Fruit fly (Drosophila melanogaster) ovary, adult (tissue): ENCODE results near the gene CG6569.

Experiments
- CG17801 ChIP-seq: fragments of 200-800 bp; optimal IDR thresholded peaks from 2 replicates; lab custom pipeline; 2019; ENCODE audit warnings: missing biosample characterization, mild to moderate bottlenecking, missing genetic modification characterization, moderate library complexity; ENCODE audit not compliant: partially characterized antibody

The CG6569 gene

dm6 chr3R:21835388-21836200, 32.1 kb downstream of the CG6569 start:
- no peak for TF ChIP-seq CG17801

- no peak for TF ChIP-seq CG17801
Observed at dm6 chr3R:21834234-21835070, 33.3 kb downstream of the CG6569 start.

DNA sequence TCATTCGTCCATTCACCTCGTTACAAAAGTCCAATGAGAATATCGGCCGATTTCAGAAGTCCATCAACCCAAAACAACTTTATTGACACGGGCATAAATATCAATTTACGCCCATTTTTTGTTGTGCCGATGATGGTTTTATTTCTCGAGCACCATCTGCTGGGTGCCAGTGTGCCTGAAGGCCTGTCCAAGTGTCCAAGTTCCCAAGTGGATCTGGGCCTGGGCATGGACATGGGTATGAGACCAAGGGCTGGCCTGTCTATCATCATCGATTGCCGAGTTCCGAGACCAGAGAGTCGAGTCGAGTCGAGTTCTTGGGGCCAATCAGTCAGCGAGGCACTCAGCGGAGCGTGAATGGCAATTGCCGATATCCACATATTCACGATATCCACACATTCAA, 35.5 kb downstream of the CG6569 start, which contains the start of gene Gr93a:
Gr93a (plus strand) TSS at position 301 of the 400 bp plus-strand sequence.
- TF ChIP-seq CG17801 = no peak

DNA sequence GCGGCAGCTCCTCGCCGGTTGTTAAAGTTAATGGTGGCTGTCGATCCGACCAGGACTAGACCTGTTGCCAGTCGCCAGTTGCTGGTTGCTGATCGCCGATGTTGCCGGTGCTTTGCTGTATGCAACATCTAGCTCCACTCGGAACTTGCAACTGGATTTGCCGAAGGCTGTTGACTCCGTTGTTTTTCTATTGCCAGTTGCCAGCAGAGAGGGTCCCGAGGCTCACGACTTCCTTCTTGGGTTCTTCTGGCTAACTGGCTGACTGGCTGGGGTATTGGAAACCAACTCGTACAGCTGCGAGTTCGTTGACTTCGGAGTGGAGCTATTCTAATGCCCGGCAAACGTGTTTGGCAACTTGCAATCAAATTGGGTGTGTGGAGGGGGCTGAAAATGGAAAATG, 36.7 kb downstream of the CG6569 start:
- TF ChIP-seq CG17801 = no peak

dm6 chr3R:21830303-21830707, 37.4 kb downstream of the CG6569 start:
- TF ChIP-seq CG17801 = no peak

DNA sequence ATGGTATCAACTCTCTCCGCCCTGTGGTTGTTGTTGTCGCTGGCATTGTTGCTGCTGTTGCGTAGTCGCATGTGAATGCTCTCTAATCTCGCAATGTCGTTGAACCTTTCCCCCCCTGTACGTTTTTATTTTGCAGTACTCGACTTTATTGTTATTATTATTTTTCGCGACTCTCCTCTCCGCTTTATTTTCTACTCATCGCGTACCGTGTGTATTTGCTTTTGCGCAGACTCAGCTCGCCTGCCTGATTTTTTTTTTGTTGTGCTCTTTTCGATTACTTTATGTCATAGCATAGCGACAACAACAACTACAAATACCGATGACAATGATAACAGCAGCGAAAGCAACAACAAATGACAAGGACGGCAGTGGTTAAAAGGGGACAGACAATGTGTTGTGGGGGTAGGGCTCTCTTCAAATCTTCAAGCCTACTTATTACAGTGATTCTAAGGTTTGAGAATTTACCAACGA, 38.2 kb downstream of the CG6569 start:
- no peak for TF ChIP-seq CG17801

- TF ChIP-seq CG17801 = no peak
Observed at dm6 chr3R:21828785-21829486, 38.8 kb downstream of the CG6569 start.

- no peak for TF ChIP-seq CG17801
Observed at dm6 chr3R:21828040-21828526, 39.6 kb downstream of the CG6569 start.

dm6 chr3R:21827453-21828039, 40.2 kb downstream of the CG6569 start:
- no peak for TF ChIP-seq CG17801

DNA sequence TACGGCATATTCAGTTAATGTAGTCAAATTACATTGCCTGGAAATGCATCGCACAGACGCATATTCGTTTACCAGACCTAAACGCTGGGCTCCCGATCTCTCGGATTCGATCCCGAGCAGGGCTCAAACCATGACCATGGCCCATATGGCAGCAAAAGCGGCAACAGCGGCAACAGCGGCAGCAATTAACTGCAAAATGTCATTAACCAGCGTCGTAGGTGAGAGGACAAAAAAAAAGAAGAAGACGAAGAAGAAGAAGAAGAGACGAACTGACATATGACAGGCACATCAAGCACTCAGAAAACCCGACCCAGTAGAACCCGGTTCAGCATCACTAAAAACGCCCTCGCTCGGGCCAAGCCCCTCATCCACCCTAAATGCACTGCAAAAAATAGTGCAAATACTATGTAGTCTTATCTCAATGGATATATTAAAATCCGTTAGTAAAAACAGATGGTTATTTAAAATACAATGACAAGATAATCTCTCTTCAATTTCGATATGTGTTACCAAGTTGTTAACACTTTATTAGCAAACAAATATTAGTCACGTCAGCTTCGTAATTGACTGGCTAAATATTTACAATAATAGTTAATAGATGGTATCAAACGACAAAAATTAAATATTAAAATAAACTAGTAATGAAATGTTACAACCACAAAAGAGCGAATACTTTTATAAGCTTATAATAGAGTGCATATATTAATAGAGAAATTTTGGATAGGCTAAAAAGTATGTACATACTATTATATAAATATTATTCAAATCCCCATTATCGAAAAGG, 41.8 kb downstream of the CG6569 start:
- TF ChIP-seq CG17801 = no peak

DNA sequence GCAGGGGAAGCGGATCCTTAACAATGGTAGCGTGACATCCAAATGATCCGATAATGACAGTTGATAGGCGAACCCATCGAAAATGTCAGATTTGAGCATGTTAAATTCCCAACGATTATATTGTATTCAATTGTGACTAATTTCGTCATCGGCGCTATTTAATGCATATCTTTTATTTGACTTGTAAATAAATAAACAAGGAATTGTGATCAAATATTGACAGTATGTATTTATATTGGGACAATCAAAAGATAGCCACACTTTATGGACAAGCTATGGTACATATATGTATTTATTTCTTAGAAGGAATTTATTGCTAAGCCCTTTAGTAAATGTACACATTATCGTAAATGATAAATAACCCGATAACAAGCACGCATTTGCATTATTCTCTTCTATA, 42.6 kb downstream of the CG6569 start:
- no peak for TF ChIP-seq CG17801

dm6 chr3R:21824407-21825006, 43.2 kb downstream of the CG6569 start:
- TF ChIP-seq CG17801 = no peak

dm6 chr3R:21823699-21824406, 43.9 kb downstream of the CG6569 start:
- peak; percentile 72 for TF ChIP-seq CG17801

DNA sequence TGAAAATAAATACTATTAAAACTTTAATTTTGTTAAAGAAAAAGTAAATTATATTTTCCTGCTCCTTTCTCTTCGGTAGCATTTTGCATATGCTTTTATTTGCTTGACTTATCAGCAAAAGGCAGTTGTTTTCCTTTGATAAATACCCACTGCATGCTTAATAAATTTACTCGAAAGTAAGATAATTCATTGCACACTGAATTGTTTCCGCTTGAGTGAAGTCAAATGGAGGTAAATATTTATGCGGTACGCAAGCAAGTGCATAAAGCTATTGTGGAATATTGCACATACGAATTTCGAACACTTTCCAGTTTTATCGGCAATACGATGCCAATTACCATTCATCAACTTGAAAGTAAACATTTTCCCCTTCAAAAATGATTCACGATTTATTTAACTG, 44.6 kb downstream of the CG6569 start:
- no peak for TF ChIP-seq CG17801
